Worm (Caenorhabditis elegans) whole organism, L4 larva: ENCODE results near the gene ZK180.5.

ENCODE experiments used
- ces-1 ChIP-seq: fragments of 150-350 bp; sonication (generic microtip); optimal IDR thresholded peaks from 4 replicates; lab custom pipeline; 2014; ENCODE audit warnings: missing biosample characterization, missing genetic modification reagents, missing genetic modification characterization
- dve-1 ChIP-seq: sonication (generic microtip); optimal IDR thresholded peaks from 2 replicates; lab custom pipeline; 2017; ENCODE audit warnings: antibody characterized with exemption, mild to moderate bottlenecking, missing genetic modification characterization, missing compliant biosample characterization; ENCODE audit not compliant: insufficient read depth
- jun-1 ChIP-seq: fragments of 150-350 bp; optimal IDR thresholded peaks from 2 replicates; lab custom pipeline; 2014; ENCODE audit warnings: missing biosample characterization, missing genetic modification reagents, missing genetic modification characterization
- nhr-10 ChIP-seq: fragments of 150-350 bp; optimal IDR thresholded peaks from 2 replicates; lab custom pipeline; 2014; ENCODE audit warnings: missing biosample characterization, missing genetic modification characterization
- nhr-28 ChIP-seq: fragments of 150-350 bp; optimal IDR thresholded peaks from 2 replicates; lab custom pipeline; 2014; ENCODE audit warnings: missing biosample characterization, missing genetic modification characterization
- nhr-6 ChIP-seq: fragments of 150-350 bp; optimal IDR thresholded peaks from 2 replicates; lab custom pipeline; 2014; ENCODE audit warnings: missing biosample characterization, missing genetic modification characterization
- skn-1 ChIP-seq: fragments of 150-350 bp; optimal IDR thresholded peaks from 2 replicates; lab custom pipeline; 2014; ENCODE audit warnings: missing biosample characterization, missing genetic modification characterization

ce11 chrIV:4480027-4480426, 36.9 kb downstream of the ZK180.5 start, which contains the start of gene M01H9.10:
- no peak for TF ChIP-seq nhr-10 (tag; lab: Kevin White, UChicago)
- no peak for TF ChIP-seq nhr-28
- no peak for TF ChIP-seq skn-1 (tag; lab: Kevin White, UChicago)
- no peak for TF ChIP-seq jun-1 (tag; lab: Kevin White, UChicago)
- no peak for TF ChIP-seq ces-1 (GFP tag; lab: Kevin White, UChicago)
- no peak for TF ChIP-seq dve-1 (tag; lab: Kevin White, UChicago)
- no peak for TF ChIP-seq nhr-6
